Fruit fly (Drosophila melanogaster): ENCODE results near the gene mura.
A peak's percentile ranks its signal among the peaks of the same experiment; 100 is the strongest.

The mura gene

dm6 chr3R:9591769-9592388 is 40.3 kb upstream of the mura start (continued):
- TF ChIP-seq sens (GFP tag) (peak; percentile 75), sd (tag; optimal IDR thresholded peaks at IDR 0.05) (peak; percentile 71), kni (GFP tag; optimal IDR thresholded peaks at IDR 0.05) (peak; percentile 43)

dm6 chr3R:9590952-9591532 is 39.4 kb upstream of the mura start, which contains the start of the genes bocks and CG8312:
TSS of gene bocks (minus strand) at chr3R:9591002.
TSS of gene CG8312 (plus strand) at chr3R:9591309.
- TF ChIP-seq schlank (tag; optimal IDR thresholded peaks at IDR 0.05) (no peak), Poxn (GFP tag; IDR thresholded peaks at IDR 0.05) (no peak), knrl (GFP tag; IDR thresholded peaks at IDR 0.05; ENCODE audit: partially characterized antibody) (no peak), Spps (tag; optimal IDR thresholded peaks at IDR 0.05) (peak; percentile 29), emc (GFP tag; optimal IDR thresholded peaks at IDR 0.05) (no peak), sens (GFP tag) (peak; percentile 88), lab (GFP tag; optimal IDR thresholded peaks at IDR 0.05) (peak; percentile 69), CG14965 (GFP tag; optimal IDR thresholded peaks at IDR 0.05; ENCODE audit: borderline replicate concordance) (no peak), chm (GFP tag; IDR thresholded peaks at IDR 0.05) (no peak), H2.0 (GFP tag; IDR thresholded peaks at IDR 0.05) (no peak), eyg (GFP tag; optimal IDR thresholded peaks at IDR 0.05) (peak; percentile 15), CG1792 (GFP tag; optimal IDR thresholded peaks at IDR 0.05) (peak; percentile 44), kni (GFP tag; optimal IDR thresholded peaks at IDR 0.05) (no peak), dmrt11E (tag; optimal IDR thresholded peaks at IDR 0.05) (peak; percentile 16), phol (tag; optimal IDR thresholded peaks at IDR 0.05) (peak; percentile 80), CG12219 (GFP tag; optimal IDR thresholded peaks at IDR 0.05) (no peak), Lim3 (GFP tag; IDR thresholded peaks at IDR 0.05) (no peak), CG9932 (GFP tag; IDR thresholded peaks at IDR 0.05) (no peak), Nf-YB (GFP tag; optimal IDR thresholded peaks at IDR 0.05) (peak; percentile 57), CG10274 (GFP tag; optimal IDR thresholded peaks at IDR 0.05) (no peak), CG6654 (GFP tag; optimal IDR thresholded peaks at IDR 0.05) (no peak), chinmo (GFP tag; IDR thresholded peaks at IDR 0.05; ENCODE audit: partially characterized antibody) (no peak), Dbx (GFP tag; IDR thresholded peaks at IDR 0.05) (no peak), vfl (GFP tag; optimal IDR thresholded peaks at IDR 0.05) (no peak), Lhr (GFP tag; optimal IDR thresholded peaks at IDR 0.05) (peak; percentile 92), CG3838 (GFP tag; optimal IDR thresholded peaks at IDR 0.05) (peak; percentile 80), aop (GFP tag; IDR thresholded peaks at IDR 0.05) (no peak), ewg (GFP tag; optimal IDR thresholded peaks at IDR 0.05) (peak; percentile 80), CG11093 (GFP tag; IDR thresholded peaks at IDR 0.05) (no peak), Sry-β (GFP tag; optimal IDR thresholded peaks at IDR 0.05) (peak; percentile 30), CG4820 (GFP tag; optimal IDR thresholded peaks at IDR 0.05) (peak; percentile 39), Doc3 (GFP tag; IDR thresholded peaks at IDR 0.05; ENCODE audit: partially characterized antibody) (no peak), HLHmδ (GFP tag; optimal IDR thresholded peaks at IDR 0.05) (peak; percentile 27), Oli (tag; optimal IDR thresholded peaks at IDR 0.05) (no peak), ftz-f1 (GFP tag; optimal IDR thresholded peaks at IDR 0.05) (peak; percentile 35), CG9727 (GFP tag; optimal IDR thresholded peaks at IDR 0.05) (peak; percentile 28), vvl (GFP tag; IDR thresholded peaks at IDR 0.05) (no peak), CG6683 (GFP tag; optimal IDR thresholded peaks at IDR 0.05) (no peak), Sin3A (optimal IDR thresholded peaks at IDR 0.05) (peak; percentile 99), sr (GFP tag; IDR thresholded peaks at IDR 0.05) (no peak), zen (tag; optimal IDR thresholded peaks at IDR 0.05) (peak; percentile 26), ham (GFP tag; IDR thresholded peaks at IDR 0.05) (no peak), ems (GFP tag; optimal IDR thresholded peaks at IDR 0.05) (peak; percentile 65), CG18619 (GFP tag; optimal IDR thresholded peaks at IDR 0.05) (peak; percentile 29), CG13775 (GFP tag; optimal IDR thresholded peaks at IDR 0.05) (peak; percentile 26), luna (GFP tag; optimal IDR thresholded peaks at IDR 0.05) (no peak), insv (GFP tag; optimal IDR thresholded peaks at IDR 0.05) (peak in 1 of 2 experiments; percentile 54)
